Worm (Caenorhabditis elegans): ENCODE results near the gene ceh-40.
"Not testable (repeated sequence)": the region's sequence is repeated elsewhere in the genome, so short reads cannot be mapped to it uniquely, and the experiment has no call there.

The ceh-40 gene

ce11 chrX:12314395-12314794 is 6.2 kb downstream of the ceh-40 start:
- no peak for TF ChIP-seq zag-1 (tag; optimal IDR thresholded peaks at IDR 0.05)
- TF ChIP-seq mdl-1 (tag; optimal IDR thresholded peaks at IDR 0.05), result no peak
- no peak for TF ChIP-seq nhr-43 (tag; optimal IDR thresholded peaks at IDR 0.05; ENCODE audit: poor library complexity, severe bottlenecking)
- TF ChIP-seq nhr-28 (tag; optimal IDR thresholded peaks at IDR 0.05), result no peak
- no peak for TF ChIP-seq egl-27 (tag; optimal IDR thresholded peaks at IDR 0.05)
- TF ChIP-seq elt-3 (tag; optimal IDR thresholded peaks at IDR 0.05), result no peak
- no peak for TF ChIP-seq hmg-11 (tag; optimal IDR thresholded peaks at IDR 0.05)
- no peak for TF ChIP-seq nfya-1 (tag; optimal IDR thresholded peaks at IDR 0.05; ENCODE audit: insufficient read depth)
- no peak for TF ChIP-seq elt-1 (tag; optimal IDR thresholded peaks at IDR 0.05)
- no peak for TF ChIP-seq tbx-2 (tag; optimal IDR thresholded peaks at IDR 0.05)
- TF ChIP-seq nhr-237 (tag; optimal IDR thresholded peaks at IDR 0.05), result no peak
- TF ChIP-seq aly-2 (tag; optimal IDR thresholded peaks at IDR 0.05), result no peak
- TF ChIP-seq sea-2 (GFP tag; optimal IDR thresholded peaks at IDR 0.05), result no peak
- TF ChIP-seq unc-39 (tag; optimal IDR thresholded peaks at IDR 0.05), result no peak

DNA sequence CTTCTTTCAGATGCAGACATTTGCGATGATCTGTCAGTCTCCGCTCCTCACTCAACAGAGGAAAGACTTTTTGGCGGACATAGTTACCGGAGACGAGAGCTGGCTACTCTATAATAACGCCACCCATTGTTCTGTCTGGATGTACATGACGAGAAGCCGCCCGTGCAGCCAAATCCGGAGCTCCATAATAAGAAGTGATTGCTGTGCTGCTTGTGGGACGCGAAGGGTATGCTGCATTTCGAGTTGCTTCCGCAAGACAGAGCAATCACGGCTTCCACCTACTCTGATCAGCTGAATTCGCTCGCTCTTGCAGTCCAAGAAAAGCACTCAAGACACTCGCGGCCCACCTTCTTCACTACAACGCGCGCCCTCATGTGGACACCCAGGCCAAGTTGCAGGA is 6.8 kb downstream of the ceh-40 start:
- TF ChIP-seq elt-2 (tag; optimal IDR thresholded peaks at IDR 0.05) (no peak), nhr-23 (tag; optimal IDR thresholded peaks at IDR 0.05) (no peak), ama-1 (optimal IDR thresholded peaks at IDR 0.05) (no peak), ztf-4 (tag; optimal IDR thresholded peaks at IDR 0.05) (no peak), fkh-10 (GFP tag; optimal IDR thresholded peaks at IDR 0.05) (no peak), nfya-1 (tag; optimal IDR thresholded peaks at IDR 0.05; ENCODE audit: insufficient read depth) (no peak), egl-27 (tag; optimal IDR thresholded peaks at IDR 0.05) (no peak), fkh-2 (tag; optimal IDR thresholded peaks at IDR 0.05) (no peak), pha-4 (tag; optimal IDR thresholded peaks at IDR 0.05) (no peak), zag-1 (tag; optimal IDR thresholded peaks at IDR 0.05) (no peak), ceh-9 (tag; optimal IDR thresholded peaks at IDR 0.05) (no peak), elt-1 (tag; optimal IDR thresholded peaks at IDR 0.05) (no peak), R02D3.7 (tag; optimal IDR thresholded peaks at IDR 0.05) (no peak), nhr-77 (tag; optimal IDR thresholded peaks at IDR 0.05) (no peak), jun-1 (tag; optimal IDR thresholded peaks at IDR 0.05) (no peak), nhr-28 (tag; optimal IDR thresholded peaks at IDR 0.05) (no peak), ceh-82 (tag; optimal IDR thresholded peaks at IDR 0.05) (no peak), unc-39 (tag; optimal IDR thresholded peaks at IDR 0.05) (no peak), tbx-2 (tag; optimal IDR thresholded peaks at IDR 0.05) (no peak)

ce11 chrX:12308045-12308499 is 12.5 kb downstream of the ceh-40 start, which contains the start of gene F17A2.16:
TSS of gene F17A2.16 (plus strand) at chrX:12308449.
- TF ChIP-seq ceh-28 (tag; optimal IDR thresholded peaks at IDR 0.05); fkh-10 (GFP tag; optimal IDR thresholded peaks at IDR 0.05); hmg-11 (tag; optimal IDR thresholded peaks at IDR 0.05): not testable (repeated sequence)

DNA sequence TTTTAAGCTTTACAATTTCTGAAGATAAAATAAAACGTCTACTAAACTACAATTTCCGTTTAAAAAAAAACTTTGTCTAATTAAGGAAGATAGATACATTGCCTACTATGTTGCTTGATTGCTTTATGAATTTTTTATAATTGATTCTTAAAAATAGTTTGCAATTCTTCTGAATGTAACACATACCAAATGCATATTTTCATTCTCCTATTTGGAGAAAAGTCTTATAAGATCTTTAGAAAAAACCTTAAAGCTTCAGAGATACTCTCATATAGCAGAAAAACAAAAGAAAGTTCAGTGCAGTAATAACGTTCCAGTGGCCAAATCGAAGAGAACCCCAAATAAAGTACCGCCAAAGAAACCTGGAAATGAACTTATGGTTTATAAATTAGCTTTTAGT is 14.0 kb downstream of the ceh-40 start, which contains the start of gene phf-32:
phf-32 (plus strand) TSS at position 301 of the 400 bp plus-strand sequence.
- no peak for TF ChIP-seq fos-1 (tag; optimal IDR thresholded peaks at IDR 0.05)
- TF ChIP-seq mml-1 (tag; optimal IDR thresholded peaks at IDR 0.05), result no peak
- no peak for TF ChIP-seq elt-2 (tag; optimal IDR thresholded peaks at IDR 0.05)
- no peak for TF ChIP-seq lsy-12 (tag; optimal IDR thresholded peaks at IDR 0.05)
- no peak for TF ChIP-seq eor-1 (tag; optimal IDR thresholded peaks at IDR 0.05)
- TF ChIP-seq nhr-77 (tag; optimal IDR thresholded peaks at IDR 0.05), result no peak
- TF ChIP-seq unc-39 (tag; optimal IDR thresholded peaks at IDR 0.05), result no peak
- TF ChIP-seq elt-1 (tag; optimal IDR thresholded peaks at IDR 0.05), result no peak
- TF ChIP-seq zag-1 (tag; optimal IDR thresholded peaks at IDR 0.05), result no peak
- TF ChIP-seq pha-4 (tag; optimal IDR thresholded peaks at IDR 0.05), result no peak
- TF ChIP-seq mdl-1 (tag; optimal IDR thresholded peaks at IDR 0.05), result no peak
- no peak for TF ChIP-seq unc-62 (GFP tag; optimal IDR thresholded peaks at IDR 0.05)
- TF ChIP-seq elt-3 (tag; optimal IDR thresholded peaks at IDR 0.05), result no peak
- no peak for TF ChIP-seq ama-1 (optimal IDR thresholded peaks at IDR 0.05)
- TF ChIP-seq fkh-10 (GFP tag; optimal IDR thresholded peaks at IDR 0.05), result no peak
- no peak for TF ChIP-seq R02D3.7 (tag; optimal IDR thresholded peaks at IDR 0.05)
- no peak for TF ChIP-seq jun-1 (tag; optimal IDR thresholded peaks at IDR 0.05)
- TF ChIP-seq ceh-82 (tag; optimal IDR thresholded peaks at IDR 0.05), result no peak

ce11 chrX:12304231-12304630 is 16.3 kb downstream of the ceh-40 start:
- no peak for TF ChIP-seq ceh-82 (tag; optimal IDR thresholded peaks at IDR 0.05)
- TF ChIP-seq jun-1 (tag; optimal IDR thresholded peaks at IDR 0.05), result no peak
- no peak for TF ChIP-seq ztf-4 (tag; optimal IDR thresholded peaks at IDR 0.05)

All from whole organism, L3 larva.